Fruit fly (Drosophila melanogaster) whole organism, embryonic: ENCODE data around the gene alpha-PheRS.
A peak's percentile ranks its signal among the peaks of the same experiment; 100 is the strongest.

Source experiments
- Adf1 ChIP-seq: fragments of 200-800 bp; sonication (Bioruptor generic); IDR thresholded peaks from 2 replicates; pipeline ENCODE4 v1.3.6; 2022; ENCODE audit warnings: missing biosample characterization, missing genetic modification characterization
- Bdp1 ChIP-seq: fragments of 200-800 bp; sonication (Bioruptor generic); optimal IDR thresholded peaks from 3 replicates; lab custom pipeline; 2016; ENCODE audit warnings: missing biosample characterization, missing genetic modification characterization
- Bgb ChIP-seq: fragments of 200-800 bp; sonication (Bioruptor generic); IDR thresholded peaks from 2 replicates; pipeline ENCODE4 v1.3.6; 2022; ENCODE audit warnings: missing biosample characterization, missing genetic modification characterization; ENCODE audit not compliant: partially characterized antibody
- CG10366 ChIP-seq: fragments of 200-800 bp; sonication (Bioruptor generic); IDR thresholded peaks from 2 replicates; pipeline ENCODE4 v1.3.6; 2022; ENCODE audit warnings: missing biosample characterization, missing genetic modification characterization
- CG10959 ChIP-seq: fragments of 200-800 bp; sonication (Bioruptor generic); IDR thresholded peaks from 2 replicates; pipeline ENCODE4 v1.3.6; 2022; ENCODE audit warnings: missing biosample characterization, missing genetic modification characterization
- CG11723 ChIP-seq: fragments of 200-800 bp; sonication (Bioruptor generic); optimal IDR thresholded peaks from 2 replicates; lab custom pipeline; 2017; ENCODE audit warnings: missing biosample characterization, mild to moderate bottlenecking, missing genetic modification characterization
- CG12219 ChIP-seq: fragments of 200-800 bp; sonication (Bioruptor generic); optimal IDR thresholded peaks from 3 replicates; lab custom pipeline; 2018; ENCODE audit warnings: missing biosample characterization, mild to moderate bottlenecking, missing genetic modification characterization
- CG12299 ChIP-seq: fragments of 200-800 bp; sonication (Bioruptor generic); optimal IDR thresholded peaks from 2 replicates; lab custom pipeline; 2018; ENCODE audit warnings: missing biosample characterization, mild to moderate bottlenecking, missing genetic modification characterization
- CG16779 ChIP-seq: fragments of 200-800 bp; sonication (Bioruptor generic); IDR thresholded peaks from 2 replicates; pipeline ENCODE4 v1.3.6; 2022; ENCODE audit warnings: missing biosample characterization, missing genetic modification characterization
- CG17328 ChIP-seq: fragments of 200-800 bp; sonication (Bioruptor generic); IDR thresholded peaks from 2 replicates; pipeline ENCODE4 v1.3.6; 2022; ENCODE audit warnings: missing biosample characterization, missing genetic modification characterization
- CG18619 ChIP-seq: fragments of 200-800 bp; sonication (Bioruptor generic); optimal IDR thresholded peaks from 3 replicates; lab custom pipeline; 2017; ENCODE audit warnings: missing biosample characterization, mild to moderate bottlenecking, missing genetic modification characterization
- CG32772 ChIP-seq: fragments of 200-800 bp; sonication (Bioruptor generic); IDR thresholded peaks from 2 replicates; pipeline ENCODE4 v1.3.6; 2022; ENCODE audit warnings: missing biosample characterization, missing genetic modification characterization
- CG4854 ChIP-seq: fragments of 200-800 bp; sonication (Bioruptor generic); optimal IDR thresholded peaks from 2 replicates; lab custom pipeline; 2016; ENCODE audit warnings: missing biosample characterization, missing genetic modification characterization, inconsistent platforms
- CG7271 ChIP-seq: fragments of 200-800 bp; sonication (Bioruptor generic); optimal IDR thresholded peaks from 2 replicates; lab custom pipeline; 2018; ENCODE audit warnings: missing biosample characterization, mild to moderate bottlenecking, missing genetic modification characterization, moderate library complexity
- CG9932 ChIP-seq: fragments of 200-800 bp; sonication (Bioruptor generic); IDR thresholded peaks from 2 replicates; pipeline ENCODE4 v1.3.6; 2022; ENCODE audit warnings: missing biosample characterization, missing genetic modification characterization
- Dbx ChIP-seq: fragments of 200-800 bp; sonication (Bioruptor generic); IDR thresholded peaks from 3 replicates; pipeline ENCODE4 v1.3.6; 2022; ENCODE audit warnings: missing biosample characterization, missing genetic modification characterization
- Dp ChIP-seq: fragments of 200-800 bp; sonication (Bioruptor generic); optimal IDR thresholded peaks from 2 replicates; lab custom pipeline; 2018; ENCODE audit warnings: missing biosample characterization, mild to moderate bottlenecking, missing genetic modification characterization, moderate library complexity
- Elba2 ChIP-seq: fragments of 200-800 bp; sonication (Bioruptor generic); optimal IDR thresholded peaks from 3 replicates; lab custom pipeline; 2016; ENCODE audit warnings: missing biosample characterization, missing genetic modification characterization
- Ets65A ChIP-seq: fragments of 200-800 bp; sonication (Bioruptor generic); peaks from one replicate; lab custom pipeline; 2016; ENCODE audit warnings: missing biosample characterization, missing genetic modification characterization
- MBD-R2 ChIP-seq: fragments of 200-800 bp; sonication (Bioruptor generic); IDR thresholded peaks from 2 replicates; pipeline ENCODE4 v1.3.6; 2022; ENCODE audit warnings: missing biosample characterization, missing genetic modification characterization
- MESR4 ChIP-seq: fragments of 200-800 bp; sonication (Bioruptor generic); optimal IDR thresholded peaks from 2 replicates; lab custom pipeline; 2018; ENCODE audit warnings: missing biosample characterization, mild to moderate bottlenecking, missing genetic modification characterization, moderate library complexity
- Med ChIP-seq: fragments of 200-800 bp; sonication (Bioruptor generic); peaks from one replicate; lab custom pipeline; 2016; ENCODE audit warnings: missing biosample characterization, missing genetic modification characterization, mild to moderate bottlenecking, inconsistent platforms, moderate library complexity
- Meics ChIP-seq: fragments of 200-800 bp; sonication (Bioruptor generic); optimal IDR thresholded peaks from 2 replicates; lab custom pipeline; 2017; ENCODE audit warnings: missing biosample characterization, mild to moderate bottlenecking, missing genetic modification characterization
- Nf-YA ChIP-seq: fragments of 200-800 bp; sonication (Bioruptor generic); IDR thresholded peaks from 2 replicates; pipeline ENCODE4 v1.3.6; 2022; ENCODE audit warnings: missing biosample characterization, missing genetic modification characterization
- Oli ChIP-seq: fragments of 200-800 bp; sonication (Bioruptor generic); optimal IDR thresholded peaks from 2 replicates; lab custom pipeline; 2018; ENCODE audit warnings: missing biosample characterization, mild to moderate bottlenecking, missing genetic modification characterization, moderate library complexity
- PHDP ChIP-seq: fragments of 200-800 bp; sonication (Bioruptor generic); optimal IDR thresholded peaks from 3 replicates; lab custom pipeline; 2018; ENCODE audit warnings: missing biosample characterization, mild to moderate bottlenecking, missing genetic modification characterization, moderate library complexity
- Tbp ChIP-seq: fragments of >200 bp; optimal IDR thresholded peaks from 2 replicates; lab custom pipeline; 2018; ENCODE audit warnings: missing biosample characterization, missing genetic modification characterization
- Usf ChIP-seq: fragments of 200-800 bp; sonication (Bioruptor generic); optimal IDR thresholded peaks from 2 replicates; lab custom pipeline; 2017; ENCODE audit warnings: missing genotype, missing biosample characterization, missing genetic modification characterization
- bowl ChIP-seq: fragments of 200-800 bp; sonication (Bioruptor generic); IDR thresholded peaks from 2 replicates; pipeline ENCODE4 v1.3.6; 2022; ENCODE audit warnings: missing biosample characterization, missing genetic modification characterization
- caup ChIP-seq: fragments of 200-800 bp; sonication (Bioruptor generic); optimal IDR thresholded peaks from 3 replicates; lab custom pipeline; 2017; ENCODE audit warnings: missing biosample characterization, mild to moderate bottlenecking, missing genetic modification characterization, moderate library complexity; ENCODE audit not compliant: severe bottlenecking
- chif ChIP-seq, 2 experiments: fragments of 200-800 bp; sonication (Bioruptor generic); optimal IDR thresholded peaks; 3 replicates each; lab custom pipeline; 2016; ENCODE audit warnings: missing biosample characterization in 2 of 2, missing genetic modification characterization in 2 of 2
- dan ChIP-seq: fragments of 200-800 bp; sonication (Bioruptor generic); IDR thresholded peaks from 2 replicates; pipeline ENCODE4 v1.3.6; 2022; ENCODE audit warnings: missing biosample characterization, missing genetic modification characterization
- emc ChIP-seq: fragments of 200-800 bp; sonication (Bioruptor generic); optimal IDR thresholded peaks from 2 replicates; lab custom pipeline; 2016; ENCODE audit warnings: missing biosample characterization, missing genetic modification characterization
- en ChIP-seq: fragments of 200-800 bp; sonication (Bioruptor generic); optimal IDR thresholded peaks from 2 replicates; lab custom pipeline; 2016; ENCODE audit warnings: missing biosample characterization, missing genetic modification characterization
- eve ChIP-seq, 2 experiments: fragments of >200 bp; optimal IDR thresholded peaks; 2 replicates each; lab custom pipeline; 2017; ENCODE audit warnings: missing biosample characterization in 2 of 2, missing genetic modification characterization in 2 of 2
- fd102C ChIP-seq: fragments of 200-800 bp; sonication (Bioruptor generic); optimal IDR thresholded peaks from 2 replicates; lab custom pipeline; 2018; ENCODE audit warnings: missing biosample characterization, mild to moderate bottlenecking, missing genetic modification characterization, moderate library complexity
- ftz-f1 ChIP-seq: fragments of 200-800 bp; sonication (Bioruptor generic); optimal IDR thresholded peaks from 2 replicates; lab custom pipeline; 2016; ENCODE audit warnings: missing biosample characterization, missing genetic modification characterization
- gce ChIP-seq: fragments of 200-800 bp; sonication (Bioruptor generic); IDR thresholded peaks from 3 replicates; pipeline ENCODE4 v1.3.6; 2022; ENCODE audit warnings: missing biosample characterization, missing genetic modification characterization
- grn ChIP-seq: fragments of 200-800 bp; sonication (Bioruptor generic); optimal IDR thresholded peaks from 3 replicates; lab custom pipeline; 2017; ENCODE audit warnings: missing biosample characterization, missing genetic modification characterization
- gsb ChIP-seq: fragments of 200-800 bp; sonication (Bioruptor generic); IDR thresholded peaks from 2 replicates; pipeline ENCODE4 v1.3.6; 2022; ENCODE audit warnings: missing biosample characterization, missing genetic modification characterization
- mam ChIP-seq: fragments of 200-800 bp; sonication (Bioruptor generic); optimal IDR thresholded peaks from 3 replicates; lab custom pipeline; 2016; ENCODE audit warnings: missing biosample characterization, missing genetic modification characterization
- pfk ChIP-seq: fragments of 200-800 bp; sonication (Bioruptor generic); optimal IDR thresholded peaks from 2 replicates; lab custom pipeline; 2018; ENCODE audit warnings: missing biosample characterization, mild to moderate bottlenecking, missing genetic modification characterization, moderate library complexity
- salm ChIP-seq: fragments of 200-800 bp; sonication (Bioruptor generic); optimal IDR thresholded peaks from 2 replicates; lab custom pipeline; 2018; ENCODE audit warnings: missing biosample characterization, mild to moderate bottlenecking, missing genetic modification characterization
- sc ChIP-seq, 3 experiments: fragments of >200 bp in 2 of 3; fragments of 200-800 bp in 1 of 3; sonication (Bioruptor generic) in 1 of 3; optimal IDR thresholded peaks; 2 replicates in 2 of 3; 3 replicates in 1 of 3; lab custom pipeline; 2017; ENCODE audit warnings: mild to moderate bottlenecking in 1 of 3, missing biosample characterization in 1 of 3, missing genetic modification characterization in 1 of 3, missing genetic modification reagents in 1 of 3
- slou ChIP-seq: fragments of 200-800 bp; sonication (Bioruptor generic); optimal IDR thresholded peaks from 3 replicates; lab custom pipeline; 2016; ENCODE audit warnings: missing biosample characterization, missing genetic modification characterization
- sug ChIP-seq: fragments of 200-800 bp; optimal IDR thresholded peaks from 2 replicates; lab custom pipeline; 2019; ENCODE audit warnings: missing biosample characterization, mild to moderate bottlenecking, missing genetic modification characterization, moderate library complexity
- twi ChIP-seq: fragments of 200-800 bp; optimal IDR thresholded peaks from 2 replicates; lab custom pipeline; 2019; ENCODE audit warnings: missing biosample characterization, mild to moderate bottlenecking, missing genetic modification characterization, moderate library complexity
- tx ChIP-seq: fragments of 200-800 bp; sonication (Bioruptor generic); optimal IDR thresholded peaks from 2 replicates; lab custom pipeline; 2016; ENCODE audit warnings: missing biosample characterization, missing genetic modification characterization
- unc-4 ChIP-seq: fragments of 200-800 bp; sonication (Bioruptor generic); IDR thresholded peaks from 2 replicates; pipeline ENCODE4 v1.3.6; 2022; ENCODE audit warnings: missing biosample characterization, missing genetic modification characterization; ENCODE audit not compliant: partially characterized antibody
- vfl ChIP-seq: fragments of 200-800 bp; sonication (Bioruptor generic); optimal IDR thresholded peaks from 2 replicates; lab custom pipeline; 2016; ENCODE audit warnings: missing biosample characterization, missing genetic modification characterization
- vnd ChIP-seq: fragments of 200-800 bp; sonication (Bioruptor generic); IDR thresholded peaks from 3 replicates; pipeline ENCODE4 v1.3.6; 2022; ENCODE audit warnings: missing biosample characterization, missing genetic modification characterization; ENCODE audit not compliant: partially characterized antibody
- wor ChIP-seq: fragments of 200-800 bp; sonication (Bioruptor generic); IDR thresholded peaks from 2 replicates; pipeline ENCODE4 v1.3.6; 2022; ENCODE audit warnings: missing biosample characterization, missing genetic modification characterization

Gene alpha-PheRS

DNA sequence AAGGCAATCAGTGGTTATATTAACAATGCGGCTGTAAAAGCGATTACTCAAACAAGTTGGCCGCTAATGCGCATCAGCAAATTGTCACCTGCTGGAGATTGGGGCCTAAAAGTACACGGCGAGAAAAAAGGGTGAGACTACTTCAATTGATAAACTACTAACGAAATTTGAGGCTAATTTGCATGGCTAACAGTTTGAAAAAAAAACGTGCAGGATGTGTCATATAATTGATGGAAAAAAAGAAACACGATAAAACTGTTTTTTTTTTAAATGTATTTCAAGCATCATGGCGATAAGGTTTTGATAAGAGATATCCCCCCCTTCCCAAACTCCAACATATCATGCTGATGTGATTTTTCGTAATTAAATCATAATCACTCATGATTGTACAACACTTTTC lies 32.7 kb downstream of the alpha-PheRS start (continued):
- TF ChIP-seq vnd: no peak
- no peak for TF ChIP-seq sug (tag; lab: Kevin White, UChicago)
- no peak for TF ChIP-seq CG11723 (GFP tag; lab: Kevin White, UChicago)
- TF ChIP-seq pfk (GFP tag; lab: Kevin White, UChicago): no peak
- no peak for TF ChIP-seq vfl
- TF ChIP-seq caup (GFP tag; lab: Kevin White, UChicago): peak; percentile 46
- TF ChIP-seq ftz-f1 (GFP tag; lab: Kevin White, UChicago): no peak
- no peak for TF ChIP-seq eve (GFP tag; optimal IDR thresholded peaks at IDR 0.05; lab: Kevin White, UChicago)
- peak; percentile 53 for TF ChIP-seq Med (GFP tag; lab: Kevin White, UChicago)
- no peak for TF ChIP-seq bowl (GFP tag; lab: Robert Waterston, UW)
- TF ChIP-seq CG9932: peak; percentile 52
- peak; percentile 28; the same call in 1 of the 2 replicates for TF ChIP-seq CG10366 (GFP tag; lab: Robert Waterston, UW)
- TF ChIP-seq sc (optimal IDR thresholded peaks at IDR 0.05; lab: Kevin White, UChicago): no peak
- no peak for TF ChIP-seq sc (GFP tag; optimal IDR thresholded peaks at IDR 0.05; lab: Kevin White, UChicago)
- peak; percentile 29 for TF ChIP-seq PHDP (tag; lab: Kevin White, UChicago)
- TF ChIP-seq slou (GFP tag; lab: Kevin White, UChicago): peak; percentile 8
- TF ChIP-seq chif (GFP tag; optimal IDR thresholded peaks at IDR 0.05; lab: Kevin White, UChicago): no peak
- TF ChIP-seq wor (GFP tag; lab: Robert Waterston, UW): no peak
- TF ChIP-seq Bdp1 (GFP tag; lab: Kevin White, UChicago): no peak
- peak; percentile 18 for TF ChIP-seq CG18619 (GFP tag; lab: Kevin White, UChicago)
- TF ChIP-seq gce (GFP tag; lab: Robert Waterston, UW): no peak
- no peak for TF ChIP-seq CG12219 (GFP tag; lab: Kevin White, UChicago)
- TF ChIP-seq salm: no peak
- TF ChIP-seq tx (GFP tag; lab: Kevin White, UChicago): no peak
- TF ChIP-seq dan (GFP tag; lab: Robert Waterston, UW): no peak
- TF ChIP-seq emc (GFP tag; lab: Kevin White, UChicago): no peak
- no peak for TF ChIP-seq Tbp
- peak; percentile 90 for TF ChIP-seq Ets65A (GFP tag; lab: Kevin White, UChicago)
- no peak for TF ChIP-seq CG7271 (tag; lab: Kevin White, UChicago)
- TF ChIP-seq en (GFP tag; lab: Kevin White, UChicago): no peak
- TF ChIP-seq grn (GFP tag; lab: Kevin White, UChicago): no peak
- TF ChIP-seq mam: peak; percentile 41
- TF ChIP-seq Dbx (GFP tag; lab: Robert Waterston, UW): peak; percentile 62; the same call in 2 of the 3 replicates
- 0 out of 2 replicates have a peak, but pooled peaks have one; percentile 39 for TF ChIP-seq gsb
- no peak for TF ChIP-seq CG10959 (GFP tag; lab: Robert Waterston, UW)
- no peak for TF ChIP-seq CG16779 (GFP tag; lab: Robert Waterston, UW)
- no peak for TF ChIP-seq CG4854 (GFP tag; lab: Kevin White, UChicago)
- no peak for TF ChIP-seq fd102C
- no peak for TF ChIP-seq CG32772
- TF ChIP-seq MESR4 (GFP tag; lab: Kevin White, UChicago): no peak
- TF ChIP-seq twi (tag; lab: Kevin White, UChicago): no peak
- TF ChIP-seq CG17328 (GFP tag; lab: Robert Waterston, UW): no peak
- no peak for TF ChIP-seq Elba2
- TF ChIP-seq Dp (GFP tag; lab: Kevin White, UChicago): no peak
- no peak for TF ChIP-seq CG12299
- TF ChIP-seq Bgb (GFP tag; lab: Robert Waterston, UW): no peak
- TF ChIP-seq unc-4 (GFP tag; lab: Robert Waterston, UW): no peak
- peak; percentile 11; the same call in 1 of the 2 replicates for TF ChIP-seq Adf1
- TF ChIP-seq MBD-R2 (GFP tag; lab: Robert Waterston, UW): peak; percentile 29; the same call in 1 of the 2 replicates
- TF ChIP-seq Usf (GFP tag; lab: Kevin White, UChicago): no peak
- TF ChIP-seq Nf-YA (GFP tag; lab: Robert Waterston, UW): no peak
- TF ChIP-seq Oli: peak; percentile 25
- peak; percentile 67 for TF ChIP-seq Meics
